Fruit fly (Drosophila melanogaster) whole organism, embryonic: ENCODE results near the gene CG17470.

Experiments
- B-H2 ChIP-seq: fragments of 200-800 bp; sonication (Bioruptor generic); optimal IDR thresholded peaks from 2 replicates; lab custom pipeline; 2018; ENCODE audit warnings: missing biosample characterization, mild to moderate bottlenecking, missing genetic modification characterization
- BEAF-32 ChIP-seq: fragments of 200-800 bp; sonication (Bioruptor generic); optimal IDR thresholded peaks from 3 replicates; lab custom pipeline; 2017; ENCODE audit warnings: missing biosample characterization, missing genetic modification characterization, mild to moderate bottlenecking, moderate library complexity, missing genetic modification reagents
- CG1024 ChIP-seq: fragments of 200-800 bp; sonication (Bioruptor generic); IDR thresholded peaks from 2 replicates; pipeline ENCODE4 v1.3.6; 2022; ENCODE audit warnings: missing biosample characterization, missing genetic modification characterization
- CG10274 ChIP-seq: fragments of 200-800 bp; sonication (Bioruptor generic); optimal IDR thresholded peaks from 3 replicates; lab custom pipeline; 2017; ENCODE audit warnings: missing biosample characterization, mild to moderate bottlenecking, missing genetic modification characterization
- CG13775 ChIP-seq: fragments of 200-800 bp; sonication (Bioruptor generic); optimal IDR thresholded peaks from 3 replicates; lab custom pipeline; 2017; ENCODE audit warnings: missing biosample characterization, mild to moderate bottlenecking, missing genetic modification characterization
- CG14050 ChIP-seq: fragments of 200-800 bp; sonication (Bioruptor generic); IDR thresholded peaks from 3 replicates; pipeline ENCODE4 v1.3.6; 2022; ENCODE audit warnings: missing biosample characterization, missing genetic modification characterization
- CG14965 ChIP-seq: fragments of 200-800 bp; sonication (Bioruptor generic); optimal IDR thresholded peaks from 2 replicates; lab custom pipeline; 2016; ENCODE audit warnings: missing biosample characterization, missing genetic modification characterization, borderline replicate concordance
- CG1529 ChIP-seq: fragments of 200-800 bp; sonication (Bioruptor generic); optimal IDR thresholded peaks from 3 replicates; lab custom pipeline; 2018; ENCODE audit warnings: missing biosample characterization, missing genetic modification characterization
- CG1602 ChIP-seq: fragments of 200-800 bp; sonication (Bioruptor generic); optimal IDR thresholded peaks from 3 replicates; lab custom pipeline; 2016; ENCODE audit warnings: missing biosample characterization, missing genetic modification characterization
- CG1647 ChIP-seq: fragments of 200-800 bp; sonication (Bioruptor generic); optimal IDR thresholded peaks from 3 replicates; lab custom pipeline; 2016; ENCODE audit warnings: missing biosample characterization, missing genetic modification characterization
- CG17802 ChIP-seq: fragments of 200-800 bp; sonication (Bioruptor generic); optimal IDR thresholded peaks from 2 replicates; lab custom pipeline; 2018; ENCODE audit warnings: missing biosample characterization, mild to moderate bottlenecking, missing genetic modification characterization, moderate library complexity
- CG18476 ChIP-seq: fragments of 200-800 bp; sonication (Bioruptor generic); optimal IDR thresholded peaks from 2 replicates; lab custom pipeline; 2016; ENCODE audit warnings: missing biosample characterization, mild to moderate bottlenecking, missing genetic modification characterization
- CG30020 ChIP-seq: fragments of 200-800 bp; optimal IDR thresholded peaks from 2 replicates; lab custom pipeline; 2019; ENCODE audit warnings: missing biosample characterization, mild to moderate bottlenecking, missing genetic modification characterization, moderate library complexity
- CG43689 ChIP-seq: fragments of 200-800 bp; sonication (Bioruptor generic); IDR thresholded peaks from 2 replicates; pipeline ENCODE4 v1.3.6; 2022; ENCODE audit warnings: missing biosample characterization, missing genetic modification characterization
- CG4820 ChIP-seq: fragments of 200-800 bp; sonication (Bioruptor generic); optimal IDR thresholded peaks from 3 replicates; lab custom pipeline; 2016; ENCODE audit warnings: missing biosample characterization, missing genetic modification characterization
- CG6791 ChIP-seq: fragments of 200-800 bp; sonication (Bioruptor generic); IDR thresholded peaks from 3 replicates; pipeline ENCODE4 v1.3.6; 2022; ENCODE audit warnings: missing biosample characterization, missing genetic modification characterization; ENCODE audit not compliant: partially characterized antibody
- CG7963 ChIP-seq: fragments of 200-800 bp; sonication (Bioruptor generic); IDR thresholded peaks from 3 replicates; pipeline ENCODE4 v1.3.6; 2022; ENCODE audit warnings: missing biosample characterization, missing genetic modification characterization; ENCODE audit not compliant: partially characterized antibody
- CoRest ChIP-seq: fragments of 200-800 bp; sonication (Bioruptor generic); optimal IDR thresholded peaks from 3 replicates; lab custom pipeline; 2018; ENCODE audit warnings: missing biosample characterization, mild to moderate bottlenecking, missing genetic modification characterization, moderate library complexity
- Dll ChIP-seq: fragments of 200-800 bp; sonication (Bioruptor generic); IDR thresholded peaks from 4 replicates; pipeline ENCODE4 v1.3.6; 2022; ENCODE audit warnings: missing biosample characterization, missing genetic modification characterization; ENCODE audit not compliant: partially characterized antibody
- Doc3 ChIP-seq: fragments of 200-800 bp; sonication (Bioruptor generic); IDR thresholded peaks from 3 replicates; pipeline ENCODE4 v1.3.6; 2022; ENCODE audit warnings: missing biosample characterization, missing genetic modification characterization; ENCODE audit not compliant: partially characterized antibody
- E2f2 ChIP-seq: fragments of 200-800 bp; sonication (Bioruptor generic); IDR thresholded peaks from 2 replicates; pipeline ENCODE4 v1.3.6; 2022; ENCODE audit warnings: missing biosample characterization, missing genetic modification characterization
- Ets65A ChIP-seq: fragments of 200-800 bp; sonication (Bioruptor generic); peaks from one replicate; lab custom pipeline; 2016; ENCODE audit warnings: missing biosample characterization, missing genetic modification characterization
- HHEX ChIP-seq: fragments of 200-800 bp; sonication (Bioruptor generic); optimal IDR thresholded peaks from 3 replicates; lab custom pipeline; 2017; ENCODE audit warnings: missing biosample characterization, mild to moderate bottlenecking, missing genetic modification characterization, missing genetic modification reagents
- Hey ChIP-seq: fragments of 200-800 bp; sonication (Bioruptor generic); optimal IDR thresholded peaks from 3 replicates; lab custom pipeline; 2018; ENCODE audit warnings: missing biosample characterization, mild to moderate bottlenecking, missing genetic modification characterization
- Hmr ChIP-seq: fragments of 200-800 bp; sonication (Bioruptor generic); optimal IDR thresholded peaks from 3 replicates; lab custom pipeline; 2017; ENCODE audit warnings: mild to moderate bottlenecking, missing biosample characterization, missing genetic modification reagents, missing genetic modification characterization
- MBD-R2 ChIP-seq: fragments of 200-800 bp; sonication (Bioruptor generic); IDR thresholded peaks from 2 replicates; pipeline ENCODE4 v1.3.6; 2022; ENCODE audit warnings: missing biosample characterization, missing genetic modification characterization
- MTF-1 ChIP-seq: fragments of 200-800 bp; sonication (Bioruptor generic); optimal IDR thresholded peaks from 2 replicates; lab custom pipeline; 2018; ENCODE audit warnings: missing biosample characterization, mild to moderate bottlenecking, missing genetic modification characterization, borderline replicate concordance
- NC2β ChIP-seq: fragments of 200-800 bp; sonication (Bioruptor generic); optimal IDR thresholded peaks from 2 replicates; lab custom pipeline; 2016; ENCODE audit warnings: missing biosample characterization, missing genetic modification characterization
- Nf-YA ChIP-seq: fragments of 200-800 bp; sonication (Bioruptor generic); IDR thresholded peaks from 2 replicates; pipeline ENCODE4 v1.3.6; 2022; ENCODE audit warnings: missing biosample characterization, missing genetic modification characterization
- Ptx1 ChIP-seq: fragments of 200-800 bp; sonication (Bioruptor generic); IDR thresholded peaks from 2 replicates; pipeline ENCODE4 v1.3.6; 2022; ENCODE audit warnings: missing biosample characterization, missing genetic modification characterization
- amos ChIP-seq: fragments of 200-800 bp; sonication (Bioruptor generic); IDR thresholded peaks from 2 replicates; pipeline ENCODE4 v1.3.6; 2022; ENCODE audit warnings: missing biosample characterization, missing genetic modification characterization; ENCODE audit not compliant: partially characterized antibody
- ap ChIP-seq: fragments of 200-800 bp; sonication (Bioruptor generic); IDR thresholded peaks from 2 replicates; pipeline ENCODE4 v1.3.6; 2022; ENCODE audit warnings: missing biosample characterization, missing genetic modification characterization
- cwo ChIP-seq: fragments of 200-800 bp; sonication (Bioruptor generic); optimal IDR thresholded peaks from 3 replicates; lab custom pipeline; 2017; ENCODE audit warnings: missing biosample characterization, missing genetic modification characterization, mild to moderate bottlenecking, moderate library complexity, missing genetic modification reagents
- dpn ChIP-seq, 2 experiments: fragments of 200-800 bp; sonication (Bioruptor generic); optimal IDR thresholded peaks; 3 replicates each; lab custom pipeline; 2016; ENCODE audit warnings: missing biosample characterization in 2 of 2, missing genetic modification characterization in 2 of 2
- esg ChIP-seq: fragments of 200-800 bp; sonication (Bioruptor generic); conservative IDR thresholded peaks from 2 replicates; pipeline ENCODE4 v1.3.6; 2022; ENCODE audit warnings: missing biosample characterization, missing genetic modification characterization
- eyg ChIP-seq: fragments of 200-800 bp; sonication (Bioruptor generic); optimal IDR thresholded peaks from 3 replicates; lab custom pipeline; 2016; ENCODE audit warnings: missing biosample characterization, missing genetic modification characterization
- gce ChIP-seq: fragments of 200-800 bp; sonication (Bioruptor generic); IDR thresholded peaks from 3 replicates; pipeline ENCODE4 v1.3.6; 2022; ENCODE audit warnings: missing biosample characterization, missing genetic modification characterization
- gsb ChIP-seq: fragments of 200-800 bp; sonication (Bioruptor generic); IDR thresholded peaks from 2 replicates; pipeline ENCODE4 v1.3.6; 2022; ENCODE audit warnings: missing biosample characterization, missing genetic modification characterization
- hb ChIP-seq: fragments of 200-800 bp; sonication (Bioruptor generic); IDR thresholded peaks from 3 replicates; pipeline ENCODE4 v1.3.6; 2022; ENCODE audit warnings: missing biosample characterization, missing genetic modification characterization; ENCODE audit not compliant: partially characterized antibody
- knrl ChIP-seq: fragments of 200-800 bp; sonication (Bioruptor generic); IDR thresholded peaks from 3 replicates; pipeline ENCODE4 v1.3.6; 2022; ENCODE audit warnings: missing biosample characterization, missing genetic modification characterization; ENCODE audit not compliant: partially characterized antibody
- pzg ChIP-seq: fragments of 200-800 bp; sonication (Bioruptor generic); optimal IDR thresholded peaks from 3 replicates; lab custom pipeline; 2018; ENCODE audit warnings: missing biosample characterization, mild to moderate bottlenecking, missing genetic modification characterization, moderate library complexity
- repo ChIP-seq: fragments of 200-800 bp; sonication (Bioruptor generic); optimal IDR thresholded peaks from 2 replicates; lab custom pipeline; 2016; ENCODE audit warnings: missing biosample characterization, missing genetic modification characterization
- run ChIP-seq: fragments of 200-800 bp; sonication (Bioruptor generic); optimal IDR thresholded peaks from 3 replicates; lab custom pipeline; 2018; ENCODE audit warnings: missing biosample characterization, mild to moderate bottlenecking, missing genetic modification characterization
- ssp ChIP-seq: fragments of 200-800 bp; sonication (Bioruptor generic); IDR thresholded peaks from 2 replicates; pipeline ENCODE4 v1.3.6; 2022; ENCODE audit warnings: missing biosample characterization, missing genetic modification characterization
- tin ChIP-seq: fragments of 200-800 bp; sonication (Bioruptor generic); optimal IDR thresholded peaks from 3 replicates; lab custom pipeline; 2016; ENCODE audit warnings: missing biosample characterization, missing genetic modification characterization
- ttk ChIP-seq: fragments of 200-800 bp; sonication (Bioruptor generic); IDR thresholded peaks from 2 replicates; pipeline ENCODE4 v2.1.2; 2022; ENCODE audit warnings: missing biosample characterization, missing genetic modification characterization
- tx ChIP-seq: fragments of 200-800 bp; sonication (Bioruptor generic); optimal IDR thresholded peaks from 2 replicates; lab custom pipeline; 2016; ENCODE audit warnings: missing biosample characterization, missing genetic modification characterization
- zfh1 ChIP-seq: fragments of 200-800 bp; sonication (Bioruptor generic); IDR thresholded peaks from 3 replicates; pipeline ENCODE4 v1.3.6; 2022; ENCODE audit warnings: missing biosample characterization, missing genetic modification characterization

CG17470 gene

DNA sequence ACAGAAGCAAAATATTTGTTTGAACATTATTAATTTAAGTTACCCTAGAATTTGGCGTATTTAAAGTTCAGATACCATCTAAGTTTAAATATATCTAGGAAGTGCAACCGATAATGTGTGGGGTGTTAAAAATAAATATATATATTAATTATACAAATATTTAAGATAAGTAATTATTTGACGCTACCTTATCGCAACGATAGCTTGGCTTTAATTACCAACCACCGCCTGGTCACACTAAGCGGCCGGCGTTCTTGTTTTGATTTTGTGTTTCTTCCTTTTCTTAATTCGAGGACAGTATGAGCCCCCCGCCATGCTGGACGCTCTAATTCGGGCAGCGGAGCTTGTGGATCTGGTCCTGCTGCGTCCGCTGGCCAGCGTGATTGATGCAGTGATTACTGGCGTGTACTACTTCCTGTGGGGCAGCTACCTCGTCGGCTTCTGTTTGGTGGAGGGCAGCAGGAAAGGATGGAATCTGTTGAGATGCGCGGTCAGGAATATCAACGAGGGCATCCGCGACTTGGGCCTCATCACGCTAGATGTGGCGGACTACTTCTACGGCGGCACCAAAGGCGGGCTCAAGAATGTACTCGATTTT is 39.2 kb upstream of the CG17470 start, which contains the start of gene CG2617 (continued):
- TF ChIP-seq CG7963 (GFP tag; lab: Robert Waterston, UW) (0 out of 3 replicates have a peak, but pooled peaks have one; percentile 20), B-H2 (GFP tag; lab: Kevin White, UChicago) (no peak), Ptx1 (GFP tag; lab: Robert Waterston, UW) (0 out of 2 replicates have a peak, but pooled peaks have one; percentile 2), repo (GFP tag; lab: Kevin White, UChicago) (no peak), esg (GFP tag; lab: Robert Waterston, UW) (0 out of 2 replicates have a peak, but pooled peaks have one; percentile 2), E2f2 (peak; percentile 65), amos (peak; percentile 37; the same call in 1 of the 2 replicates), CG10274 (no peak), pzg (GFP tag; lab: Kevin White, UChicago) (peak; percentile 18), hb (GFP tag; lab: Robert Waterston, UW) (no peak), BEAF-32 (GFP tag; lab: Kevin White, UChicago) (peak; percentile 54), MBD-R2 (peak; percentile 52), Doc3 (GFP tag; lab: Robert Waterston, UW) (0 out of 3 replicates have a peak, but pooled peaks have one; percentile 10), CoRest (tag; lab: Kevin White, UChicago) (peak; percentile 33), run (no peak), CG6791 (GFP tag; lab: Robert Waterston, UW) (peak; percentile 13; the same call in 1 of the 3 replicates), knrl (peak; percentile 50; the same call in 2 of the 3 replicates), CG30020 (tag; lab: Kevin White, UChicago) (peak; percentile 66), Dll (GFP tag; lab: Robert Waterston, UW) (peak; percentile 61; the same call in 2 of the 4 replicates)

DNA sequence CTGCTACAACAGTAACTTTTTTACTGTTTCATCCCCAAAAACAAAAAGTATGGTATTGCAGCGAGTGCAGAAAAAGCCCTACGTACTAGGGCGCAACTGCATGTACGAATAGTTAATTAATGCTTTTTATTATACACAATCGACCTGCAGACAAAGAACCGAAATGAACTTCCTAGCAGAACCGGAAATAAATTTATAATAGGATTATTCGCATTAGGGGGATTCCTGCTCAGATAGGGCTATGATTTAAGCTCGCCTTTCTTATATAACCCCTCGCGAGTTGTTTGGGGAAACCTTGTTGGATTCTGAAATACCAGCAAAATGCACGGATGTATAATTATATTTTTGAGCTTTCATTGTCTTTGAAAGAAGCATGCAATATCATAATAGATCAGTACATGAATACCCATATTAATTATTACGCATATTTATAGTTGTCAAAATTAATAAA is 38.6 kb upstream of the CG17470 start, which contains the start of gene Cen:
TSS of gene Cen (minus strand) at position 199 of the 451 bp plus-strand sequence.
- TF ChIP-seq zfh1 (GFP tag; lab: Robert Waterston, UW) (peak; percentile 41; the same call in 1 of the 3 replicates), MTF-1 (GFP tag; lab: Kevin White, UChicago) (no peak), ssp (GFP tag; lab: Robert Waterston, UW) (peak; percentile 36; the same call in 1 of the 2 replicates), CG1647 (GFP tag; lab: Kevin White, UChicago) (peak; percentile 15), HHEX (no peak), CG4820 (no peak), CG1602 (GFP tag; lab: Kevin White, UChicago) (peak; percentile 30), CG1024 (GFP tag; lab: Robert Waterston, UW) (0 out of 2 replicates have a peak, but pooled peaks have one; percentile 20), Nf-YA (no peak), CG14965 (GFP tag; lab: Kevin White, UChicago) (no peak), tx (GFP tag; lab: Kevin White, UChicago) (no peak), CG17802 (no peak), dpn (GFP tag; optimal IDR thresholded peaks at IDR 0.05; lab: Kevin White, UChicago) (peak; percentile 22 to 39), gsb (no peak), CG18476 (GFP tag; lab: Kevin White, UChicago) (peak; percentile 26), eyg (GFP tag; lab: Kevin White, UChicago) (peak; percentile 13), Hmr (GFP tag; lab: Kevin White, UChicago) (peak; percentile 43), ttk (peak; percentile 32; the same call in 1 of the 2 replicates), cwo (GFP tag; lab: Kevin White, UChicago) (no peak), NC2β (peak; percentile 43), Hey (tag; lab: Kevin White, UChicago) (no peak), CG43689 (GFP tag; lab: Robert Waterston, UW) (no peak), Ets65A (GFP tag; lab: Kevin White, UChicago) (peak; percentile 69), gce (GFP tag; lab: Robert Waterston, UW) (no peak), ap (GFP tag; lab: Robert Waterston, UW) (peak; percentile 34; the same call in 1 of the 2 replicates), CG14050 (GFP tag; lab: Robert Waterston, UW) (0 out of 3 replicates have a peak, but pooled peaks have one; percentile 34), tin (GFP tag; lab: Kevin White, UChicago) (peak; percentile 14), CG1529 (no peak), CG13775 (GFP tag; lab: Kevin White, UChicago) (peak; percentile 61)
